Fruit fly (Drosophila melanogaster) whole organism, wandering third instar larva: Measurements from ENCODE around the gene CG2983.
A peak's percentile ranks its signal among the peaks of the same experiment; 100 is the strongest.

Source experiments
- Abd-B ChIP-seq: fragments of >200 bp; optimal IDR thresholded peaks from 2 replicates; lab custom pipeline; 2017; ENCODE audit warnings: missing biosample characterization, missing genetic modification characterization
- CG32264 ChIP-seq: fragments of 200-800 bp; sonication (Bioruptor generic); optimal IDR thresholded peaks from 2 replicates; lab custom pipeline; 2016; ENCODE audit warnings: missing biosample characterization, missing genetic modification characterization
- CG9705 ChIP-seq: fragments of 200-800 bp; sonication (Bioruptor generic); optimal IDR thresholded peaks from 2 replicates; lab custom pipeline; 2018; ENCODE audit warnings: missing biosample characterization, mild to moderate bottlenecking, missing genetic modification characterization
- CrebA ChIP-seq: fragments of 200-800 bp; sonication (Bioruptor generic); optimal IDR thresholded peaks from 2 replicates; lab custom pipeline; 2016; ENCODE audit warnings: missing biosample characterization, mild to moderate bottlenecking, missing genetic modification characterization, borderline replicate concordance
- Dfd ChIP-seq: fragments of >200 bp; optimal IDR thresholded peaks from 2 replicates; lab custom pipeline; 2017; ENCODE audit warnings: missing biosample characterization, missing genetic modification characterization
- Dif ChIP-seq: fragments of 200-275, 200-300 bp; sonication (Bioruptor generic); optimal IDR thresholded peaks from 2 replicates; lab custom pipeline; 2018; ENCODE audit warnings: missing biosample characterization, missing genetic modification characterization; ENCODE audit not compliant: partially characterized antibody
- GATAd ChIP-seq: sonication (Bioruptor generic); optimal IDR thresholded peaks from 2 replicates; lab custom pipeline; 2016; ENCODE audit warnings: missing biosample characterization, missing genetic modification characterization
- HLH106 ChIP-seq: fragments of 200-800 bp; optimal IDR thresholded peaks from 3 replicates; lab custom pipeline; 2019; ENCODE audit warnings: missing biosample characterization, mild to moderate bottlenecking, missing genetic modification characterization, moderate library complexity
- Hnf4 ChIP-seq: fragments of 200-800 bp; sonication (Bioruptor generic); optimal IDR thresholded peaks from 2 replicates; lab custom pipeline; 2016; ENCODE audit warnings: missing biosample characterization, mild to moderate bottlenecking, missing genetic modification characterization
- Hr78 ChIP-seq: fragments of >200 bp; optimal IDR thresholded peaks from 2 replicates; lab custom pipeline; 2017; ENCODE audit warnings: missing biosample characterization, missing genetic modification characterization
- Hr83 ChIP-seq: fragments of 200-300 bp; sonication (Bioruptor generic); optimal IDR thresholded peaks from 2 replicates; lab custom pipeline; 2016; ENCODE audit warnings: missing biosample characterization, mild to moderate bottlenecking, missing genetic modification characterization, moderate library complexity; ENCODE audit not compliant: poor library complexity, severe bottlenecking
- Jra ChIP-seq: sonication (Bioruptor generic); optimal IDR thresholded peaks from 2 replicates; lab custom pipeline; 2016; ENCODE audit warnings: missing biosample characterization, missing genetic modification characterization
- Mio ChIP-seq: sonication (Bioruptor generic); optimal IDR thresholded peaks from 2 replicates; lab custom pipeline; 2016; ENCODE audit warnings: missing biosample characterization, missing genetic modification characterization
- Myc ChIP-seq: fragments of >200 bp; optimal IDR thresholded peaks from 2 replicates; lab custom pipeline; 2017
- N ChIP-seq: fragments of >200 bp; optimal IDR thresholded peaks from 2 replicates; lab custom pipeline; 2018; ENCODE audit warnings: missing biosample characterization, missing external identifiers, missing genetic modification characterization
- OdsH ChIP-seq: fragments of 200-800 bp; sonication (Bioruptor generic); optimal IDR thresholded peaks from 2 replicates; lab custom pipeline; 2016; ENCODE audit warnings: missing biosample characterization, mild to moderate bottlenecking, missing genetic modification characterization
- Rel ChIP-seq, 2 experiments: fragments of 200-800 bp; sonication (Bioruptor generic) in 1 of 2; optimal IDR thresholded peaks; 2 replicates in 1 of 2; 3 replicates in 1 of 2; lab custom pipeline; 2016 to 2019; ENCODE audit warnings: mild to moderate bottlenecking in 2 of 2, missing biosample characterization in 2 of 2, missing genetic modification characterization in 2 of 2, moderate library complexity in 1 of 2
- Sp1 ChIP-seq: fragments of 200-800 bp; sonication (Bioruptor generic); optimal IDR thresholded peaks from 3 replicates; lab custom pipeline; 2019; ENCODE audit warnings: missing biosample characterization, mild to moderate bottlenecking, missing genetic modification characterization, moderate library complexity
- Vsx2 ChIP-seq: fragments of 200-300, 225-300 bp; sonication (Bioruptor generic); optimal IDR thresholded peaks from 2 replicates; lab custom pipeline; 2018; ENCODE audit warnings: missing biosample characterization, missing genetic modification characterization; ENCODE audit not compliant: partially characterized antibody
- br ChIP-seq: fragments of 200-800 bp; sonication (Bioruptor generic); optimal IDR thresholded peaks from 2 replicates; lab custom pipeline; 2016; ENCODE audit warnings: missing biosample characterization, missing genetic modification characterization
- brk ChIP-seq: fragments of 200-800 bp; sonication (Bioruptor generic); optimal IDR thresholded peaks from 2 replicates; lab custom pipeline; 2016; ENCODE audit warnings: missing biosample characterization, mild to moderate bottlenecking, missing genetic modification characterization
- dl ChIP-seq, 2 experiments: fragments of 175-275, 200-275 bp in 1 of 2; fragments of 200-275 bp in 1 of 2; sonication (Bioruptor generic); optimal IDR thresholded peaks; lab custom pipeline; 2018; ENCODE audit warnings: mild to moderate bottlenecking in 2 of 2, missing biosample characterization in 2 of 2, missing genetic modification characterization in 2 of 2, moderate library complexity in 2 of 2; ENCODE audit not compliant: partially characterized antibody in 2 of 2, insufficient read depth in 1 of 2
- dmrt93B ChIP-seq: fragments of 200-800 bp; sonication (Bioruptor generic); optimal IDR thresholded peaks from 2 replicates; lab custom pipeline; 2018; ENCODE audit warnings: missing biosample characterization, mild to moderate bottlenecking, missing genetic modification characterization
- dsf ChIP-seq: sonication (Bioruptor generic); optimal IDR thresholded peaks from 2 replicates; lab custom pipeline; 2016; ENCODE audit warnings: missing biosample characterization, missing genetic modification characterization, borderline replicate concordance
- ey ChIP-seq: fragments of 200-800 bp; sonication (Bioruptor generic); optimal IDR thresholded peaks from 2 replicates; lab custom pipeline; 2016; ENCODE audit warnings: missing biosample characterization, missing genetic modification characterization
- foxo ChIP-seq, 2 experiments: fragments of 200-800 bp; sonication (Bioruptor generic); optimal IDR thresholded peaks; 2 replicates in 1 of 2; 3 replicates in 1 of 2; lab custom pipeline; 2016 to 2017; ENCODE audit warnings: missing biosample characterization in 2 of 2, missing genetic modification characterization in 2 of 2
- fru ChIP-seq: fragments of 200-800 bp; sonication (Bioruptor generic); optimal IDR thresholded peaks from 3 replicates; lab custom pipeline; 2016; ENCODE audit warnings: missing biosample characterization, mild to moderate bottlenecking, missing genetic modification characterization
- h ChIP-seq: fragments of 200-800 bp; sonication (Bioruptor generic); optimal IDR thresholded peaks from 3 replicates; lab custom pipeline; 2016; ENCODE audit warnings: missing biosample characterization, mild to moderate bottlenecking, missing genetic modification characterization
- jim ChIP-seq: fragments of 175-275, 200-325 bp; sonication (Bioruptor generic); optimal IDR thresholded peaks from 2 replicates; lab custom pipeline; 2016; ENCODE audit warnings: missing biosample characterization, mild to moderate bottlenecking, missing genetic modification characterization
- lola ChIP-seq: fragments of >200 bp; optimal IDR thresholded peaks from 2 replicates; lab custom pipeline; 2017; ENCODE audit warnings: missing biosample characterization, missing genetic modification characterization
- pan ChIP-seq: fragments of >200 bp; optimal IDR thresholded peaks from 2 replicates; lab custom pipeline; 2017
- psq ChIP-seq: fragments of 200-800 bp; sonication (Bioruptor generic); optimal IDR thresholded peaks from 3 replicates; lab custom pipeline; 2017; ENCODE audit warnings: missing biosample characterization, mild to moderate bottlenecking, missing genetic modification characterization, moderate library complexity
- rgr ChIP-seq: fragments of 200-800 bp; sonication (Bioruptor generic); optimal IDR thresholded peaks from 3 replicates; lab custom pipeline; 2016; ENCODE audit warnings: missing biosample characterization, mild to moderate bottlenecking, missing genetic modification characterization
- sage ChIP-seq: fragments of 200-800 bp; sonication (Bioruptor generic); optimal IDR thresholded peaks from 2 replicates; lab custom pipeline; 2016; ENCODE audit warnings: missing biosample characterization, mild to moderate bottlenecking, missing genetic modification characterization
- sv ChIP-seq: fragments of 200-800 bp; sonication (Bioruptor generic); optimal IDR thresholded peaks from 3 replicates; lab custom pipeline; 2016; ENCODE audit warnings: missing biosample characterization, missing genetic modification characterization
- tai ChIP-seq: sonication (Bioruptor generic); optimal IDR thresholded peaks from 2 replicates; lab custom pipeline; 2016; ENCODE audit warnings: missing biosample characterization, missing genetic modification characterization
- usp ChIP-seq: fragments of >200 bp; optimal IDR thresholded peaks from 2 replicates; lab custom pipeline; 2017; ENCODE audit warnings: missing biosample characterization, missing genetic modification characterization
- woc ChIP-seq: sonication (Bioruptor generic); optimal IDR thresholded peaks from 2 replicates; lab custom pipeline; 2016; ENCODE audit warnings: missing biosample characterization, mild to moderate bottlenecking, missing genetic modification characterization

The CG2983 gene

dm6 chr2L:2856960-2857584 lies 9.6 kb downstream of the CG2983 start, which contains the start of gene CG2991:
Gene CG2991 (plus strand): TSS chr2L:2857164.
- no peak for TF ChIP-seq usp (GFP tag; lab: Kevin White, UChicago)
- TF ChIP-seq Jra (GFP tag; lab: Kevin White, UChicago), result peak; percentile 26
- no peak for TF ChIP-seq CG32264 (GFP tag; lab: Kevin White, UChicago)
- TF ChIP-seq Dif (GFP tag; lab: Kevin White, UChicago), result no peak
- peak; percentile 31 to 48 for TF ChIP-seq foxo (GFP tag; optimal IDR thresholded peaks at IDR 0.05; lab: Kevin White, UChicago)
- peak; percentile 28 for TF ChIP-seq brk (GFP tag; lab: Kevin White, UChicago)
- TF ChIP-seq dmrt93B (GFP tag; lab: Kevin White, UChicago), result no peak
- TF ChIP-seq Sp1, result peak; percentile 43
- TF ChIP-seq psq (GFP tag; lab: Kevin White, UChicago), result no peak
- TF ChIP-seq GATAd (GFP tag; lab: Kevin White, UChicago), result no peak
- TF ChIP-seq Hr78 (GFP tag; lab: Kevin White, UChicago), result no peak
- no peak for TF ChIP-seq CrebA (GFP tag; lab: Kevin White, UChicago)
- no peak for TF ChIP-seq Dfd
- peak; percentile 11 for TF ChIP-seq dsf (GFP tag; lab: Kevin White, UChicago)
- TF ChIP-seq lola (GFP tag; lab: Kevin White, UChicago), result no peak
- peak; percentile 53 for TF ChIP-seq h (GFP tag; lab: Kevin White, UChicago)
- TF ChIP-seq Abd-B (GFP tag; lab: Kevin White, UChicago), result no peak
- TF ChIP-seq Hnf4 (GFP tag; lab: Kevin White, UChicago), result peak; percentile 57
- TF ChIP-seq woc (GFP tag; lab: Kevin White, UChicago), result peak; percentile 31
- TF ChIP-seq Vsx2 (GFP tag; lab: Kevin White, UChicago), result no peak
- TF ChIP-seq N (GFP tag; lab: Kevin White, UChicago), result no peak
- peak; percentile 12 for TF ChIP-seq rgr (GFP tag; lab: Kevin White, UChicago)
- peak; percentile 20 for TF ChIP-seq ey (GFP tag; lab: Kevin White, UChicago)
- peak; percentile 3 for TF ChIP-seq br
- peak; percentile 32 for TF ChIP-seq HLH106 (tag; lab: Kevin White, UChicago)
- no peak for TF ChIP-seq Mio
- TF ChIP-seq jim, result no peak
- TF ChIP-seq CG9705 (GFP tag; lab: Kevin White, UChicago), result peak; percentile 33
- TF ChIP-seq fru (GFP tag; lab: Kevin White, UChicago), result no peak
- no peak for TF ChIP-seq OdsH
- no peak for TF ChIP-seq dl (GFP tag; optimal IDR thresholded peaks at IDR 0.05; lab: Kevin White, UChicago; ENCODE audit: insufficient read depth in 1 of 2, partially characterized antibody in 2 of 2)
- TF ChIP-seq tai, result peak; percentile 64
- TF ChIP-seq pan (lab: Kevin White, UChicago), result no peak
- TF ChIP-seq Rel (GFP tag; optimal IDR thresholded peaks at IDR 0.05; lab: Kevin White, UChicago), result no peak
- peak; percentile 65 for TF ChIP-seq Rel (tag; optimal IDR thresholded peaks at IDR 0.05; lab: Kevin White, UChicago)
- TF ChIP-seq Myc (lab: Kevin White, UChicago), result no peak
- no peak for TF ChIP-seq sv (GFP tag; lab: Kevin White, UChicago)
- peak; percentile 63 for TF ChIP-seq sage (GFP tag; lab: Kevin White, UChicago)
- TF ChIP-seq Hr83 (GFP tag; lab: Kevin White, UChicago), result peak; percentile 73

DNA sequence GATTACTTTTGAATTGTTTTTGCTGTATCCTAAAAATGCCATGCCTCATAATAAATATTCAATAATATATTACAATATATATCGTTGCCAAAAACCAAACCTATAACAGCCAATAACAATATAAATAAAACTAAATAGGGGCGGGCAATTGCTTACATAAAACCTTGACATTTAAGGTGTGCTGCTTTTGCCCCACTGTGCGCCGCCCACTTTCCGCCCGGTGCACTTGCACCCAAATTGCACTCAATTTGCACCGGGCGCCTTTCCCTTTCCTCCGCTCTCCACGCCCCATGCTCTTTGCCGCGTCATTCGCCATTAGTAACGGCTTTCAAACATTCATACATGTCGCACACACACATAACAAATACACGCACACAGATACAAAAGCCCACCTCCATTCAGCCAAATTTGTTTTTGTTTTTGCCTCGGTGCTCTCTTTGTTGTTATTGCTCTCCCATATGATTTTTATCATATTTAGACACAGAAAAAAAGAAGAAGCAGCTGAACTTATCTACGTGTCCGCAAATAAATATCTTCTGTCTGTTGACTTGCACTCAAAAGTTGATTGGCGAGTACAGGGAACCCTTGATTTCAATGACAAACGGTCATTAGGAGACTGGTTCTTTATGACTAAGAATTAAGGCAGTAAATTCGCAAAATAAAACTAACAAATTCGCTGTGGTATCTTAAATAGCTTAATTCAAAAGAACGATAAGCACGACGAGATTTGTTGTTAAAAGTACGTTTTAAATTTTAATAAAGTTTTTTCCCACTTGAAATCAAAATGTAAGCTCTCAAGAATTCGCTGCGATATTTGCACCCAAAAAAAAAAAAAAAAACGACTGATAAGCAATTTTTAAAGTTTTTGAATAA lies 10.7 kb downstream of the CG2983 start:
- TF ChIP-seq lola (GFP tag; lab: Kevin White, UChicago) (no peak), Jra (GFP tag; lab: Kevin White, UChicago) (peak; percentile 43), Hr78 (GFP tag; lab: Kevin White, UChicago) (no peak), usp (GFP tag; lab: Kevin White, UChicago) (no peak), rgr (GFP tag; lab: Kevin White, UChicago) (peak; percentile 22), Dif (GFP tag; lab: Kevin White, UChicago) (no peak), brk (GFP tag; lab: Kevin White, UChicago) (no peak), GATAd (GFP tag; lab: Kevin White, UChicago) (no peak), Vsx2 (GFP tag; lab: Kevin White, UChicago) (no peak), Dfd (peak; percentile 15), Hnf4 (GFP tag; lab: Kevin White, UChicago) (peak; percentile 17), br (peak; percentile 33), HLH106 (tag; lab: Kevin White, UChicago) (peak; percentile 18), tai (peak; percentile 45), Myc (lab: Kevin White, UChicago) (no peak), dl (GFP tag; optimal IDR thresholded peaks at IDR 0.05; lab: Kevin White, UChicago; ENCODE audit: insufficient read depth in 1 of 2, partially characterized antibody in 2 of 2) (peak in 1 of 2 experiments; percentile 2), h (GFP tag; lab: Kevin White, UChicago) (peak; percentile 39), psq (GFP tag; lab: Kevin White, UChicago) (no peak), Rel (GFP tag; optimal IDR thresholded peaks at IDR 0.05; lab: Kevin White, UChicago) (no peak), Rel (tag; optimal IDR thresholded peaks at IDR 0.05; lab: Kevin White, UChicago) (peak; percentile 17), OdsH (peak; percentile 24), Abd-B (GFP tag; lab: Kevin White, UChicago) (no peak), CG9705 (GFP tag; lab: Kevin White, UChicago) (no peak), sage (GFP tag; lab: Kevin White, UChicago) (no peak), sv (GFP tag; lab: Kevin White, UChicago) (no peak), Hr83 (GFP tag; lab: Kevin White, UChicago) (peak; percentile 32), N (GFP tag; lab: Kevin White, UChicago) (no peak), Sp1 (peak; percentile 2), fru (GFP tag; lab: Kevin White, UChicago) (peak; percentile 3), dmrt93B (GFP tag; lab: Kevin White, UChicago) (no peak), CrebA (GFP tag; lab: Kevin White, UChicago) (peak; percentile 51), CG32264 (GFP tag; lab: Kevin White, UChicago) (peak; percentile 23), pan (lab: Kevin White, UChicago) (no peak), foxo (GFP tag; optimal IDR thresholded peaks at IDR 0.05; lab: Kevin White, UChicago) (peak in 1 of 2 experiments; percentile 41)
